Worm (Caenorhabditis elegans) whole organism, L1 larva: ENCODE measurements around the gene rsp-3.
A peak's percentile ranks its signal among the peaks of the same experiment; 100 is the strongest.

Source experiments
- Y116A8C.19 ChIP-seq: sonication (generic microtip); optimal IDR thresholded peaks from 2 replicates; lab custom pipeline; 2016; ENCODE audit warnings: missing compliant biosample characterization, missing genetic modification characterization, borderline replicate concordance
- blmp-1 ChIP-seq: fragments of 150-350 bp; optimal IDR thresholded peaks from 2 replicates; lab custom pipeline; 2014; ENCODE audit warnings: missing biosample characterization, missing genetic modification characterization
- ceh-90 ChIP-seq: sonication (generic microtip); optimal IDR thresholded peaks from 2 replicates; lab custom pipeline; 2016; ENCODE audit warnings: missing genetic modification characterization, missing compliant biosample characterization
- ces-1 ChIP-seq: fragments of 150-350 bp; optimal IDR thresholded peaks from 2 replicates; lab custom pipeline; 2014; ENCODE audit warnings: missing biosample characterization, missing genetic modification reagents, missing genetic modification characterization
- efl-1 ChIP-seq, 4 experiments: fragments of 150-350 bp; optimal IDR thresholded peaks in 3 of 4; peaks in 1 of 4; 1 replicate in 1 of 4; 2 replicates in 3 of 4; lab custom pipeline; 2014; ENCODE audit warnings: missing biosample characterization in 2 of 4, missing genetic modification characterization in 2 of 4, missing genetic modification reagents in 2 of 4
- grh-1 ChIP-seq: fragments of 200-800 bp; sonication (Bioruptor generic); IDR thresholded peaks from 2 replicates; pipeline ENCODE4 v1.3.6; 2022; ENCODE audit warnings: missing genetic modification reagents, missing genetic modification characterization, missing compliant biosample characterization
- hpl-2 ChIP-seq: fragments of 150-350 bp; optimal IDR thresholded peaks from 2 replicates; lab custom pipeline; 2014; ENCODE audit warnings: missing biosample characterization, missing genetic modification reagents, missing genetic modification characterization
- nhr-19 ChIP-seq: fragments of 200-800 bp; sonication (Bioruptor generic); conservative IDR thresholded peaks from 2 replicates; pipeline ENCODE4 v1.3.6; 2022; ENCODE audit warnings: missing genetic modification characterization, missing compliant biosample characterization
- nhr-85 ChIP-seq: sonication (generic microtip); peaks from one replicate; lab custom pipeline; 2016; ENCODE audit warnings: missing genetic modification characterization, inconsistent platforms, missing compliant biosample characterization
- sox-4 ChIP-seq: sonication (generic microtip); optimal IDR thresholded peaks from 2 replicates; lab custom pipeline; 2016; ENCODE audit warnings: missing genetic modification characterization, missing compliant biosample characterization

The rsp-3 gene

ce11 chrIII:12642511-12643168 is 45.1 kb downstream of the rsp-3 start:
- TF ChIP-seq nhr-85 (peak; percentile 54), efl-1 (optimal IDR thresholded peaks at IDR 0.05; lab: Kevin White, UChicago) (no peak), efl-1 (GFP tag; optimal IDR thresholded peaks at IDR 0.05 in 1 of 2; lab: Kevin White, UChicago) (no peak)

- TF ChIP-seq Y116A8C.19 (tag; lab: Kevin White, UChicago): no peak
- peak; percentile 40 for TF ChIP-seq nhr-85
- TF ChIP-seq, all 84 proteins: peak for 1
These were observed 47.2 kb downstream of the rsp-3 start for ce11 chrIII:12640386-12641024.

ce11 chrIII:12639214-12639613 is 48.5 kb downstream of the rsp-3 start:
- no peak for TF ChIP-seq sox-4
- TF ChIP-seq, all 84 proteins: peak for 0

ce11 chrIII:12638592-12638991 is 49.1 kb downstream of the rsp-3 start:
- no peak for TF ChIP-seq nhr-19 (GFP tag; lab: Robert Waterston, UW)
- no peak for TF ChIP-seq blmp-1 (tag; lab: Kevin White, UChicago)
- no peak for TF ChIP-seq grh-1 (GFP tag; lab: Robert Waterston, UW)
- TF ChIP-seq ces-1 (GFP tag; lab: Kevin White, UChicago): no peak
- no peak for TF ChIP-seq Y116A8C.19 (tag; lab: Kevin White, UChicago)
- TF ChIP-seq hpl-2 (GFP tag; lab: Kevin White, UChicago): no peak
- TF ChIP-seq ceh-90 (tag; lab: Kevin White, UChicago): no peak
